Fruit fly (Drosophila melanogaster): ENCODE results near the gene CG31211.

Gene CG31211

DNA sequence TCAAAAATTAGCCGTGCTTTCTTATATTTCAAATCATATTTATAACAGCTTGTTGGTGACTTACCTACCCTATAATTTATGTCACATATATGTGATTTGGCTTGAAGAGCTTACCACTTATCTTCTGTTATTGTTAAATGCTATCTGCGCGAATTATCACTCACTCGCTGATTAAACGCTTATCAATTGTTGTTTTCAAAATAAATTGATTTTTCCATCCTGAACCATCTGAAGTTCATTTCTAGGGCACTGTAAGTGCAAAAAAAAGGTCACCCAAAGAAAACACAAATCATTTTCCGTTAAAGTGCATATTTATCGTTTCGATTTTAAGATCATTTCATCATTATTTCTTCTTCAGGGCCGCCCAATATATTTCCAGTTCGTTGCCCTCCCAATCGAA is 28.8 kb downstream of the CG31211 start:
- TF ChIP-seq kay (GFP tag; ENCODE audit: borderline replicate concordance) (peak; percentile 37), CG14711 (tag; optimal IDR thresholded peaks at IDR 0.05) (no peak)

DNA sequence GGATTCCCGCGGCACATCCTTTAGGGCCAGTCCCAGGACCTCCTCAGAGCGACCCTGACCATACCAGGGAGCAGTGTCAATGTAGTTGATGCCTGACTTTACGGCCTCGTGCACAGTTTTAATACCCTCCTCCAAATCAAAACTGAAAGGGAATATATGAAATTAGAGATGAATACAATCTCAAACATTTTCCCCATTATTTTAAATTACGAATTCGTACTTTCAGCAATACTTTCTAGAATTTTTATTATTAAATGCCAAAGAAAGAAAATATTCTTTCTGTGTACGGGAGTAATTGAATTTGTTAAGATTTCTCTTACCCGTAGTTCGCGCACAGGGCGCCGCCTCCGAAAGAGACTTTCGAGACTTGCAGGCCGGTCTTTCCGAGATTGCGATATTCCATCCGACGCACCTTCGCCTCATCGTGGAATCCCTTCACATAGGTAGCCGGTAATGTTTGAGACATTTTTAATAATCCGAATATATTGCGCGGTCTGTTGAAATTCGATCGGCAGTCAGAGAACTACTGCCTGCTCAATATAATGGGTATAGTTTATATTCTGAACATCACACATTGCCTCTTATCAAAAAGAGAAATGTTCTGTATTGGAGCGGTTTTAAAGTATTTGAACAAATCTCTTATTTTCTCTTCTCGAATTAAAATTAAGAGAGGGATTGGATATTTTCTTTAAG is 30.5 kb downstream of the CG31211 start, which contains the start of gene CG18547:
Gene CG18547, minus strand, starts transcription at position 512 of the 693 bp plus-strand sequence.
- TF ChIP-seq Crg-1 (GFP tag; optimal IDR thresholded peaks at IDR 0.05) (no peak), CG14711 (tag; optimal IDR thresholded peaks at IDR 0.05) (peak; percentile 25)

DNA sequence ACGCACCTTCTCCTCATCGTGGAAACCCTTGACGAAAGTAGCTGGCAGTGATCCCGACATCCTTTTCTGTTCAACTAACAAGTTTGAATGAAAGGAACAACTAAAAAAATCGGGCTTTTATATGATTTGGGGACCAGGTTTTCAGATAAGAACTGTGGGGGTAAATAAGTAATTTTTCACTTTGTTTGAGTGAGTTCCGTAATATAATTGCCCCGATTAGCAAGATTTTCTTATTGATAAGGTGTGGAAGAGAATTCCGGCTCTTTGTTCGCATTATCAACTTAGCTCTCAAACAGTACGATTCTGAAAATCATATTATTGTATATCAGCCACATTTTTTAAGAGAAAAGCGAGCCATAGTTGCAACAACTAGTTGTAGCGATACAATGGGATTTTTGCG is 32.5 kb downstream of the CG31211 start, which contains the start of gene CG12224:
Gene CG12224, minus strand, starts transcription at position 101 of the 400 bp plus-strand sequence.
- no peak for TF ChIP-seq CG1620 (GFP tag; optimal IDR thresholded peaks at IDR 0.05)
- TF ChIP-seq toe (GFP tag; optimal IDR thresholded peaks at IDR 0.05): no peak
- no peak for TF ChIP-seq CG7101 (tag; optimal IDR thresholded peaks at IDR 0.05)
- no peak for TF ChIP-seq Hr96 (GFP tag; optimal IDR thresholded peaks at IDR 0.05)
- TF ChIP-seq bab1 (GFP tag; optimal IDR thresholded peaks at IDR 0.05): no peak
- TF ChIP-seq CG11617 (GFP tag; optimal IDR thresholded peaks at IDR 0.05): no peak
- TF ChIP-seq cic (GFP tag; optimal IDR thresholded peaks at IDR 0.05): no peak
- no peak for TF ChIP-seq Mnt (GFP tag; optimal IDR thresholded peaks at IDR 0.05)
- no peak for TF ChIP-seq CG5204 (GFP tag; optimal IDR thresholded peaks at IDR 0.05)
- TF ChIP-seq CG14711 (tag; optimal IDR thresholded peaks at IDR 0.05): no peak
- TF ChIP-seq Clk (GFP tag; optimal IDR thresholded peaks at IDR 0.05): no peak
- TF ChIP-seq CG12768 (GFP tag; optimal IDR thresholded peaks at IDR 0.05): no peak
- TF ChIP-seq CG7045 (GFP tag; optimal IDR thresholded peaks at IDR 0.05): no peak
- TF ChIP-seq CG33017 (tag; optimal IDR thresholded peaks at IDR 0.05): no peak
- no peak for TF ChIP-seq cnc (optimal IDR thresholded peaks at IDR 0.05)
- TF ChIP-seq kay (GFP tag; ENCODE audit: borderline replicate concordance): no peak
- no peak for TF ChIP-seq tj (GFP tag; optimal IDR thresholded peaks at IDR 0.05)

- no peak for TF ChIP-seq CG11617 (GFP tag; optimal IDR thresholded peaks at IDR 0.05)
- no peak for TF ChIP-seq CG14711 (tag; optimal IDR thresholded peaks at IDR 0.05)
- no peak for TF ChIP-seq Crg-1 (GFP tag; optimal IDR thresholded peaks at IDR 0.05)
- no peak for TF ChIP-seq CG12768 (GFP tag; optimal IDR thresholded peaks at IDR 0.05)
- TF ChIP-seq CG1620 (GFP tag; optimal IDR thresholded peaks at IDR 0.05): no peak
- no peak for TF ChIP-seq toe (GFP tag; optimal IDR thresholded peaks at IDR 0.05)
- no peak for TF ChIP-seq bab1 (GFP tag; optimal IDR thresholded peaks at IDR 0.05)
- no peak for TF ChIP-seq Mnt (GFP tag; optimal IDR thresholded peaks at IDR 0.05)
- TF ChIP-seq kay (GFP tag; ENCODE audit: borderline replicate concordance): no peak
- no peak for TF ChIP-seq pad (GFP tag; optimal IDR thresholded peaks at IDR 0.05)
- TF ChIP-seq Clk (GFP tag; optimal IDR thresholded peaks at IDR 0.05): no peak
- no peak for TF ChIP-seq tj (GFP tag; optimal IDR thresholded peaks at IDR 0.05)
- TF ChIP-seq ovo (GFP tag; optimal IDR thresholded peaks at IDR 0.05): no peak
- TF ChIP-seq CG33017 (tag; optimal IDR thresholded peaks at IDR 0.05): no peak
- TF ChIP-seq cnc (optimal IDR thresholded peaks at IDR 0.05): no peak
Measured at dm6 chr3R:11982547-11982946, 33.1 kb downstream of the CG31211 start.

- TF ChIP-seq Crg-1 (GFP tag; optimal IDR thresholded peaks at IDR 0.05): no peak
- TF ChIP-seq CG12768 (GFP tag; optimal IDR thresholded peaks at IDR 0.05): no peak
- no peak for TF ChIP-seq Hr96 (GFP tag; optimal IDR thresholded peaks at IDR 0.05)
- no peak for TF ChIP-seq tj (GFP tag; optimal IDR thresholded peaks at IDR 0.05)
- no peak for TF ChIP-seq kay (GFP tag; ENCODE audit: borderline replicate concordance)
- TF ChIP-seq CG7101 (tag; optimal IDR thresholded peaks at IDR 0.05): no peak
- TF ChIP-seq Mnt (GFP tag; optimal IDR thresholded peaks at IDR 0.05): no peak
- no peak for TF ChIP-seq Clk (GFP tag; optimal IDR thresholded peaks at IDR 0.05)
- no peak for TF ChIP-seq bab1 (GFP tag; optimal IDR thresholded peaks at IDR 0.05)
- no peak for TF ChIP-seq CG7045 (GFP tag; optimal IDR thresholded peaks at IDR 0.05)
- no peak for TF ChIP-seq CG33017 (tag; optimal IDR thresholded peaks at IDR 0.05)
- no peak for TF ChIP-seq CG1620 (GFP tag; optimal IDR thresholded peaks at IDR 0.05)
Measured at dm6 chr3R:11984441-11984840, 35.0 kb downstream of the CG31211 start, which contains the start of gene CG3397. Gene CG3397, minus strand, starts transcription at chr3R:11984541.

DNA sequence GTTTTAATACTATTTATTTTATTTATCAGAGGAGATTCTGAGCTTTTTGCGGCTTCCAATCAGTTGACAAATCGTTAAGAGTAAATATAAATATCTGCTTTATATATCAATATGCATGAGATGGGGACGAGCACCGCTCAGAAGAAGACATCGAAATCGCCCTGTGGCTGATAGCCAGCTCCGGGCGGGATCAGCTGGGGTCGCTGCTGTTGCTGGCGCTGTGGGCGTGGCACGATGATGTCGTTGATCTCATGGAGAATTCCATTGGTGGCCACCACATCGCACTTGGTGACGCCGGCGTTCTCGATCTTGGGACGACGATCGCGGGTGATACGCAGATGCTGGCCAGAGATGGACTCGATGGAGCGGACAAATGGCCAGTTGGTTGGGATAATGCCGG is 35.4 kb downstream of the CG31211 start:
- TF ChIP-seq Hr96 (GFP tag; optimal IDR thresholded peaks at IDR 0.05): no peak
- no peak for TF ChIP-seq tj (GFP tag; optimal IDR thresholded peaks at IDR 0.05)

dm6 chr3R:11989206-11989605 is 39.7 kb downstream of the CG31211 start:
- TF ChIP-seq kay (GFP tag; ENCODE audit: borderline replicate concordance) (no peak), CG14711 (tag; optimal IDR thresholded peaks at IDR 0.05) (no peak), CG5204 (GFP tag; optimal IDR thresholded peaks at IDR 0.05) (no peak), CG12768 (GFP tag; optimal IDR thresholded peaks at IDR 0.05) (no peak), CG7045 (GFP tag; optimal IDR thresholded peaks at IDR 0.05) (no peak), CG7101 (tag; optimal IDR thresholded peaks at IDR 0.05) (no peak), CG33017 (tag; optimal IDR thresholded peaks at IDR 0.05) (no peak), Crg-1 (GFP tag; optimal IDR thresholded peaks at IDR 0.05) (no peak), CG11617 (GFP tag; optimal IDR thresholded peaks at IDR 0.05) (no peak), bab1 (GFP tag; optimal IDR thresholded peaks at IDR 0.05) (no peak), tj (GFP tag; optimal IDR thresholded peaks at IDR 0.05) (no peak), cic (GFP tag; optimal IDR thresholded peaks at IDR 0.05) (no peak)
